Worm (Caenorhabditis elegans) whole organism, late embryonic: Measurements from ENCODE around the gene ZK105.8.

Experiments used
- C08G9.2 ChIP-seq: sonication (generic microtip); optimal IDR thresholded peaks from 2 replicates; lab custom pipeline; 2016; ENCODE audit warnings: mild to moderate bottlenecking, missing genetic modification characterization, moderate library complexity, missing compliant biosample characterization
- F13H6.1 ChIP-seq: sonication (generic microtip); optimal IDR thresholded peaks from 2 replicates; lab custom pipeline; 2016; ENCODE audit warnings: missing genetic modification characterization, missing compliant biosample characterization
- K09A11.1 ChIP-seq: sonication (generic microtip); optimal IDR thresholded peaks from 2 replicates; lab custom pipeline; 2017; ENCODE audit warnings: antibody characterized with exemption, mild to moderate bottlenecking, missing genetic modification characterization, missing compliant biosample characterization; ENCODE audit not compliant: insufficient read depth
- T23F11.4 ChIP-seq: fragments of 200-800 bp; sonication (Bioruptor generic); optimal IDR thresholded peaks from 2 replicates; lab custom pipeline; 2018; ENCODE audit warnings: mild to moderate bottlenecking, missing genetic modification characterization, missing compliant biosample characterization
- Y22D7AL.16 ChIP-seq: sonication (generic microtip); optimal IDR thresholded peaks from 2 replicates; lab custom pipeline; 2016; ENCODE audit warnings: missing genetic modification characterization, missing compliant biosample characterization
- ahr-1 ChIP-seq: sonication (generic microtip); optimal IDR thresholded peaks from 2 replicates; lab custom pipeline; 2016; ENCODE audit warnings: missing genetic modification characterization, missing compliant biosample characterization
- ceh-14 ChIP-seq: sonication (generic microtip); optimal IDR thresholded peaks from 2 replicates; lab custom pipeline; 2016; ENCODE audit warnings: missing genotype, missing genetic modification characterization, missing compliant biosample characterization
- ceh-18 ChIP-seq: sonication (generic microtip); optimal IDR thresholded peaks from 2 replicates; lab custom pipeline; 2016; ENCODE audit warnings: missing genetic modification characterization, missing compliant biosample characterization
- ceh-19 ChIP-seq: fragments of 200-800 bp; sonication (Bioruptor generic); optimal IDR thresholded peaks from 2 replicates; lab custom pipeline; 2018; ENCODE audit warnings: mild to moderate bottlenecking, missing genetic modification characterization, missing compliant biosample characterization
- ceh-2 ChIP-seq: sonication (generic microtip); optimal IDR thresholded peaks from 2 replicates; lab custom pipeline; 2016; ENCODE audit warnings: missing genotype, missing genetic modification characterization, missing compliant biosample characterization
- ceh-22 ChIP-seq: sonication (generic microtip); optimal IDR thresholded peaks from 2 replicates; lab custom pipeline; 2017; ENCODE audit warnings: missing biosample characterization, missing genetic modification characterization
- ceh-24 ChIP-seq: sonication (generic microtip); optimal IDR thresholded peaks from 2 replicates; lab custom pipeline; 2016; ENCODE audit warnings: mild to moderate bottlenecking, missing genetic modification characterization, missing compliant biosample characterization
- ceh-31 ChIP-seq: sonication (generic microtip); optimal IDR thresholded peaks from 2 replicates; lab custom pipeline; 2016; ENCODE audit warnings: missing genetic modification characterization, missing compliant biosample characterization
- ceh-34 ChIP-seq: sonication (generic microtip); optimal IDR thresholded peaks from 2 replicates; lab custom pipeline; 2016; ENCODE audit warnings: mild to moderate bottlenecking, missing genetic modification characterization, missing compliant biosample characterization
- ceh-48 ChIP-seq: sonication (generic microtip); optimal IDR thresholded peaks from 2 replicates; lab custom pipeline; 2016; ENCODE audit warnings: missing genetic modification characterization, inconsistent platforms, missing compliant biosample characterization
- ceh-6 ChIP-seq: fragments of 200-800 bp; sonication (Bioruptor generic); optimal IDR thresholded peaks from 2 replicates; lab custom pipeline; 2018; ENCODE audit warnings: mild to moderate bottlenecking, missing genetic modification characterization, missing compliant biosample characterization
- che-1 ChIP-seq: sonication (generic microtip); optimal IDR thresholded peaks from 2 replicates; lab custom pipeline; 2016; ENCODE audit warnings: mild to moderate bottlenecking, missing genetic modification characterization, missing compliant biosample characterization
- dve-1 ChIP-seq: sonication (generic microtip); optimal IDR thresholded peaks from 2 replicates; lab custom pipeline; 2017; ENCODE audit warnings: antibody characterized with exemption, mild to moderate bottlenecking, missing genetic modification characterization, missing compliant biosample characterization
- elt-4 ChIP-seq: sonication (generic microtip); optimal IDR thresholded peaks from 2 replicates; lab custom pipeline; 2016; ENCODE audit warnings: missing genetic modification characterization, missing compliant biosample characterization
- fax-1 ChIP-seq: sonication (generic microtip); optimal IDR thresholded peaks from 2 replicates; lab custom pipeline; 2016; ENCODE audit warnings: missing genotype, missing genetic modification characterization, missing compliant biosample characterization
- gmeb-2 ChIP-seq: sonication (generic microtip); optimal IDR thresholded peaks from 2 replicates; lab custom pipeline; 2016; ENCODE audit warnings: missing genetic modification characterization, inconsistent platforms, missing compliant biosample characterization
- hlh-30 ChIP-seq: sonication (generic microtip); optimal IDR thresholded peaks from 2 replicates; lab custom pipeline; 2017; ENCODE audit warnings: antibody characterized with exemption, missing genetic modification characterization, missing compliant biosample characterization; ENCODE audit not compliant: insufficient read depth
- hlh-8 ChIP-seq: sonication (generic microtip); optimal IDR thresholded peaks from 2 replicates; lab custom pipeline; 2016; ENCODE audit warnings: missing genotype, missing genetic modification characterization, missing compliant biosample characterization
- lim-6 ChIP-seq: sonication (generic microtip); optimal IDR thresholded peaks from 2 replicates; lab custom pipeline; 2016; ENCODE audit warnings: missing genetic modification characterization, missing compliant biosample characterization
- mec-3 ChIP-seq: sonication (generic microtip); optimal IDR thresholded peaks from 2 replicates; lab custom pipeline; 2016; ENCODE audit warnings: borderline replicate concordance, missing genetic modification characterization, missing compliant biosample characterization
- nfya-1 ChIP-seq: sonication (generic microtip); optimal IDR thresholded peaks from 2 replicates; lab custom pipeline; 2017; ENCODE audit warnings: missing genetic modification characterization, mild to moderate bottlenecking, missing compliant biosample characterization, antibody characterized with exemption, moderate library complexity
- nhr-232 ChIP-seq: sonication (generic microtip); optimal IDR thresholded peaks from 2 replicates; lab custom pipeline; 2016; ENCODE audit warnings: missing genetic modification characterization, missing compliant biosample characterization
- npax-4 ChIP-seq: sonication (generic microtip); optimal IDR thresholded peaks from 2 replicates; lab custom pipeline; 2016; ENCODE audit warnings: missing genetic modification characterization, missing compliant biosample characterization
- odd-2 ChIP-seq: sonication (generic microtip); optimal IDR thresholded peaks from 2 replicates; lab custom pipeline; 2017; ENCODE audit warnings: antibody characterized with exemption, mild to moderate bottlenecking, missing genetic modification characterization, missing compliant biosample characterization
- pag-3 ChIP-seq: sonication (generic microtip); optimal IDR thresholded peaks from 2 replicates; lab custom pipeline; 2016; ENCODE audit warnings: missing compliant biosample characterization, missing genetic modification characterization, borderline replicate concordance
- pat-9 ChIP-seq: fragments of 200-800 bp; sonication (Bioruptor generic); optimal IDR thresholded peaks from 2 replicates; lab custom pipeline; 2018; ENCODE audit warnings: mild to moderate bottlenecking, missing genetic modification characterization, moderate library complexity, missing compliant biosample characterization
- pha-2 ChIP-seq: sonication (generic microtip); optimal IDR thresholded peaks from 2 replicates; lab custom pipeline; 2017; ENCODE audit warnings: mild to moderate bottlenecking, missing genetic modification characterization, missing compliant biosample characterization
- pqm-1 ChIP-seq: sonication (generic microtip); optimal IDR thresholded peaks from 2 replicates; lab custom pipeline; 2016; ENCODE audit warnings: missing genetic modification characterization, missing compliant biosample characterization
- pros-1 ChIP-seq: fragments of 150-350 bp; optimal IDR thresholded peaks from 2 replicates; lab custom pipeline; 2014; ENCODE audit warnings: missing biosample characterization, missing genetic modification reagents, missing genetic modification characterization
- ref-2 ChIP-seq: sonication (generic microtip); optimal IDR thresholded peaks from 2 replicates; lab custom pipeline; 2016; ENCODE audit warnings: missing genetic modification characterization, missing compliant biosample characterization
- sdc-2 ChIP-seq: sonication (generic microtip); optimal IDR thresholded peaks from 2 replicates; lab custom pipeline; 2016; ENCODE audit warnings: missing genotype, missing genetic modification characterization, missing compliant biosample characterization
- sox-2 ChIP-seq: fragments of 200-800 bp; sonication (Bioruptor generic); IDR thresholded peaks from 2 replicates; pipeline ENCODE4 v1.3.6; 2022; ENCODE audit warnings: missing genetic modification reagents, missing genetic modification characterization, missing compliant biosample characterization
- syd-9 ChIP-seq: sonication (generic microtip); optimal IDR thresholded peaks from 2 replicates; lab custom pipeline; 2016; ENCODE audit warnings: mild to moderate bottlenecking, missing genetic modification characterization, moderate library complexity, missing compliant biosample characterization
- tbx-2 ChIP-seq: sonication (generic microtip); optimal IDR thresholded peaks from 2 replicates; lab custom pipeline; 2016; ENCODE audit warnings: missing genetic modification characterization, missing compliant biosample characterization
- unc-42 ChIP-seq: sonication (generic microtip); optimal IDR thresholded peaks from 2 replicates; lab custom pipeline; 2016; ENCODE audit warnings: missing genotype, missing genetic modification characterization, missing compliant biosample characterization
- unc-55 ChIP-seq: sonication (generic microtip); optimal IDR thresholded peaks from 2 replicates; lab custom pipeline; 2017; ENCODE audit warnings: missing biosample characterization, missing genetic modification reagents, missing genetic modification characterization
- unc-86 ChIP-seq: sonication (generic microtip); optimal IDR thresholded peaks from 2 replicates; lab custom pipeline; 2016; ENCODE audit warnings: missing genetic modification characterization, missing compliant biosample characterization
- ztf-16 ChIP-seq: sonication (generic microtip); optimal IDR thresholded peaks from 2 replicates; lab custom pipeline; 2017; ENCODE audit warnings: missing genetic modification characterization, missing compliant biosample characterization

ZK105.8 gene

DNA sequence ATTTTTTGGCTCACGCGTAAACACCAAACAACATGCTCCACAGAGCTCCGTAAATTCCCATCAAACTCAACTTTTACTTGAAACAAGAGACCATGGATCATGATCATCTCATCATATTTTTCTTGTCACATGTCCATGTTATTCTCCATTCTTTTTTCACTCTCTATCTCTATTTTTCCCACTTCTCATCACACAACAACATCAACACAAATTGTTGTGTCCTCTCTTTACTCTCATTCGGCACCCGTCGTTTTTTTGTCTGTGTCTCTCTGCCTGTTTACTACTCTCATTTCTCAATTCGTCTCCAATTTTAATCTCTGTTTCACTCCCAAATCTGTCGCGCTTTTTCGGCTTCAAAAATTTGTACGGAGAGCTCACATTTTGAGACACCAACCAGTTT lies 35.0 kb downstream of the ZK105.8 start:
- TF ChIP-seq unc-55 (GFP tag; lab: Kevin White, UChicago) (peak; percentile 65), unc-42 (peak; percentile 73), pros-1 (no peak), gmeb-2 (tag; lab: Kevin White, UChicago) (no peak), ceh-18 (peak; percentile 45), hlh-30 (peak; percentile 0), T23F11.4 (GFP tag; lab: Kevin White, UChicago) (no peak), dve-1 (tag; lab: Kevin White, UChicago) (no peak), ceh-6 (no peak)
- TF ChIP-seq, all 69 proteins: peak for 4

ce11 chrV:7760174-7760573 lies 35.9 kb downstream of the ZK105.8 start, which contains the start of gene hint-3:
TSS of gene hint-3 (plus strand) at chrV:7760474.
- TF ChIP-seq ztf-16 (tag; lab: Kevin White, UChicago) (no peak), Y22D7AL.16 (tag; lab: Kevin White, UChicago) (no peak), mec-3 (no peak), F13H6.1 (no peak), T23F11.4 (GFP tag; lab: Kevin White, UChicago) (no peak), K09A11.1 (tag; lab: Kevin White, UChicago) (no peak), syd-9 (tag; lab: Kevin White, UChicago) (no peak)

- TF ChIP-seq ceh-14 (tag; lab: Kevin White, UChicago) (no peak), nfya-1 (tag; lab: Kevin White, UChicago) (peak; percentile 78)
These were observed 37.6 kb downstream of the ZK105.8 start for ce11 chrV:7761906-7762305.

DNA sequence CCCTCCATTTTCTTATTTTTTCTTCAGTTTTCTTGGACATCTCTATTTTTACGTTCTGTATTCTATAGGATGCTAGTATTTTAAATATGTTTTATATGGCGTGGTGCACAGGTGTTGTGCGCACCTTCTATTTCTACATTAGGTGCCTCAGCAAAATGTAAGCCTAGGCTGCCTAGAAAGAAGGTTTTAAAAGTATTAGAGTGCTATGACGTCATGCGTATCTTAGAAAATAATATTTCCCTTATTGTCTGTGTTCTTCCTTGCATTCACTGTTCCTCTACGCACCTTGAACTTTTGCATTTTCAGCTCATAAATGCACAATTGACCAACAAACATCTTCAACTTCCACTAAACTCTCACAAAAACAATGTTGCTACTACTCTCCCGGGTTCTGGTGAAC lies 46.7 kb downstream of the ZK105.8 start, which contains the start of gene frpr-3:
Gene frpr-3, plus strand, starts transcription at position 301 of the 400 bp plus-strand sequence.
- TF ChIP-seq pat-9 (tag; lab: Kevin White, UChicago) (no peak), ref-2 (no peak), hlh-8 (tag; lab: Kevin White, UChicago) (no peak), ahr-1 (tag; lab: Kevin White, UChicago) (no peak), pha-2 (tag; lab: Kevin White, UChicago) (no peak), ceh-6 (no peak), mec-3 (no peak), pqm-1 (no peak), elt-4 (tag; lab: Kevin White, UChicago) (no peak), ceh-19 (GFP tag; lab: Kevin White, UChicago) (no peak), ceh-22 (tag; lab: Kevin White, UChicago) (no peak), C08G9.2 (tag; lab: Kevin White, UChicago) (no peak), che-1 (tag; lab: Kevin White, UChicago) (no peak), ceh-2 (tag; lab: Kevin White, UChicago) (no peak), sdc-2 (tag; lab: Kevin White, UChicago) (no peak), syd-9 (tag; lab: Kevin White, UChicago) (no peak), odd-2 (tag; lab: Kevin White, UChicago) (no peak)
- TF ChIP-seq, all 69 proteins: peak for 0

DNA sequence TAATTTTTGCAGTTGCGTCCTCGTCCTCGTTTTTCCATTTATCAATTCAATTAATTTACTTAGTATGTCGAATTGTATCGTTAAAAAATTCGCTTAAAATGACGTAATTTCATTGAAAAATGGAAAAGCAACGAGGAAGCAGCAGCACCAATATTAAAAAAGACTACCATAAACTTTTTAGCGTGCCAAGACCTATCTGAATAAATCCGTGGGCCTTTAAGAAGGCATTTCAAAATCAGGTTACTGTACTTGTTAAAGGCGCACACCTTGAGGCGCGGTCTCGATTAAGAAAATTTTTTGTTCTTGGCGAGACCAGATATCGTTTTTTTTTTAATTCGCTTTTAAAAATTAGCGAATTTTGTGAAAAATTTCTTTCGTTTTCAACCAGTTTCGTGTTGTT lies 49.4 kb downstream of the ZK105.8 start:
- TF ChIP-seq pros-1, result no peak
- TF ChIP-seq nhr-232 (tag; lab: Kevin White, UChicago), result no peak
- TF ChIP-seq ceh-31, result no peak
- TF ChIP-seq ceh-34 (tag; lab: Kevin White, UChicago), result no peak
- TF ChIP-seq fax-1 (tag; lab: Kevin White, UChicago), result no peak
- TF ChIP-seq sox-2 (GFP tag; lab: Robert Waterston, UW), result no peak
- TF ChIP-seq ceh-24, result no peak
- TF ChIP-seq unc-86, result no peak
- no peak for TF ChIP-seq ref-2
- no peak for TF ChIP-seq ceh-2 (tag; lab: Kevin White, UChicago)
- no peak for TF ChIP-seq pag-3 (tag; lab: Kevin White, UChicago)
- no peak for TF ChIP-seq npax-4 (tag; lab: Kevin White, UChicago)
- no peak for TF ChIP-seq lim-6 (tag; lab: Kevin White, UChicago)
- TF ChIP-seq ceh-48 (tag; lab: Kevin White, UChicago), result no peak
- no peak for TF ChIP-seq pqm-1
- TF ChIP-seq odd-2 (tag; lab: Kevin White, UChicago), result no peak
- no peak for TF ChIP-seq ceh-14 (tag; lab: Kevin White, UChicago)
- TF ChIP-seq ztf-16 (tag; lab: Kevin White, UChicago), result no peak
- TF ChIP-seq Y22D7AL.16 (tag; lab: Kevin White, UChicago), result no peak
- no peak for TF ChIP-seq tbx-2 (tag; lab: Kevin White, UChicago)
